Worm (Caenorhabditis elegans): ENCODE data around the gene svh-2.

ce11 chrX:6575992-6576391 lies 22.9 kb downstream of the svh-2 start:
- TF ChIP-seq elt-1 (tag; optimal IDR thresholded peaks at IDR 0.05) (no peak), nhr-6 (tag; optimal IDR thresholded peaks at IDR 0.05) (no peak), nhr-11 (tag; optimal IDR thresholded peaks at IDR 0.05) (no peak), nhr-23 (tag; optimal IDR thresholded peaks at IDR 0.05) (no peak), mdl-1 (tag; optimal IDR thresholded peaks at IDR 0.05) (no peak), ztf-11 (tag; optimal IDR thresholded peaks at IDR 0.05) (no peak), unc-62 (GFP tag; optimal IDR thresholded peaks at IDR 0.05) (no peak), ceh-82 (tag; optimal IDR thresholded peaks at IDR 0.05) (no peak), skn-1 (tag; optimal IDR thresholded peaks at IDR 0.05) (no peak), mab-5 (tag; optimal IDR thresholded peaks at IDR 0.05) (no peak), F13H6.1 (tag; optimal IDR thresholded peaks at IDR 0.05) (no peak), zag-1 (tag; optimal IDR thresholded peaks at IDR 0.05) (no peak)

Data from whole organism, L2 larva.